Worm (Caenorhabditis elegans) whole organism, L3 larva: Measurements from ENCODE around the gene F56H9.8.

Experiments
- R02D3.7 ChIP-seq: fragments of 150-350 bp; optimal IDR thresholded peaks from 2 replicates; lab custom pipeline; 2014; ENCODE audit warnings: missing biosample characterization, missing genetic modification characterization
- aly-2 ChIP-seq: fragments of 150-350 bp; optimal IDR thresholded peaks from 2 replicates; lab custom pipeline; 2014; ENCODE audit warnings: missing biosample characterization, missing genetic modification characterization
- ama-1 ChIP-seq: fragments of 150-350 bp; optimal IDR thresholded peaks from 2 replicates; lab custom pipeline; 2018
- ceh-28 ChIP-seq: fragments of 150-350 bp; optimal IDR thresholded peaks from 2 replicates; lab custom pipeline; 2014; ENCODE audit warnings: missing biosample characterization, missing genetic modification reagents, missing genetic modification characterization
- daf-12 ChIP-seq: fragments of 150-350 bp; optimal IDR thresholded peaks from 2 replicates; lab custom pipeline; 2014; ENCODE audit warnings: missing biosample characterization, missing genetic modification reagents, missing genetic modification characterization
- egl-27 ChIP-seq: sonication (generic microtip); optimal IDR thresholded peaks from 4 replicates; lab custom pipeline; 2017; ENCODE audit warnings: missing biosample characterization, missing genetic modification reagents, missing genetic modification characterization
- egl-5 ChIP-seq: fragments of 150-350 bp; optimal IDR thresholded peaks from 2 replicates; lab custom pipeline; 2017; ENCODE audit warnings: missing biosample characterization, missing genetic modification reagents, missing genetic modification characterization, inconsistent platforms
- elt-2 ChIP-seq: sonication (generic microtip); optimal IDR thresholded peaks from 2 replicates; lab custom pipeline; 2016; ENCODE audit warnings: missing genetic modification reagents, mild to moderate bottlenecking, missing genetic modification characterization, missing compliant biosample characterization
- eor-1 ChIP-seq, 2 experiments: fragments of 150-350 bp; optimal IDR thresholded peaks; 2 replicates each; lab custom pipeline; 2014 to 2018; ENCODE audit warnings: missing biosample characterization in 2 of 2, missing genetic modification characterization in 2 of 2
- fkh-10 ChIP-seq: sonication (generic microtip); optimal IDR thresholded peaks from 2 replicates; lab custom pipeline; 2017; ENCODE audit warnings: missing biosample characterization, missing genetic modification reagents, missing genetic modification characterization
- fkh-2 ChIP-seq: fragments of 150-350 bp; optimal IDR thresholded peaks from 2 replicates; lab custom pipeline; 2014; ENCODE audit warnings: missing biosample characterization, missing genetic modification reagents, missing genetic modification characterization
- fos-1 ChIP-seq: fragments of 150-350 bp; optimal IDR thresholded peaks from 2 replicates; lab custom pipeline; 2014; ENCODE audit warnings: missing biosample characterization, missing genetic modification characterization
- hmg-11 ChIP-seq: sonication (generic microtip); optimal IDR thresholded peaks from 2 replicates; lab custom pipeline; 2016; ENCODE audit warnings: missing genetic modification characterization, missing compliant biosample characterization
- jun-1 ChIP-seq: fragments of 150-350 bp; optimal IDR thresholded peaks from 2 replicates; lab custom pipeline; 2014; ENCODE audit warnings: missing biosample characterization, missing genetic modification reagents, missing genetic modification characterization
- lin-15B ChIP-seq: fragments of 150-350 bp; optimal IDR thresholded peaks from 2 replicates; lab custom pipeline; 2014; ENCODE audit warnings: missing biosample characterization, missing genetic modification characterization
- mdl-1 ChIP-seq: fragments of 150-350 bp; optimal IDR thresholded peaks from 2 replicates; lab custom pipeline; 2014; ENCODE audit warnings: missing biosample characterization, missing genetic modification characterization
- mml-1 ChIP-seq: fragments of 150-350 bp; sonication (generic microtip); optimal IDR thresholded peaks from 3 replicates; lab custom pipeline; 2014; ENCODE audit warnings: missing biosample characterization, missing genetic modification characterization
- nhr-11 ChIP-seq: fragments of 150-350 bp; optimal IDR thresholded peaks from 2 replicates; lab custom pipeline; 2014; ENCODE audit warnings: missing biosample characterization, missing genetic modification characterization
- nhr-23 ChIP-seq: fragments of 150-350 bp; optimal IDR thresholded peaks from 2 replicates; lab custom pipeline; 2014; ENCODE audit warnings: missing biosample characterization, missing genetic modification reagents, missing genetic modification characterization
- nhr-237 ChIP-seq: fragments of 150-350 bp; optimal IDR thresholded peaks from 2 replicates; lab custom pipeline; 2014; ENCODE audit warnings: missing biosample characterization, missing genetic modification characterization
- nhr-25 ChIP-seq: sonication (generic microtip); optimal IDR thresholded peaks from 2 replicates; lab custom pipeline; 2017; ENCODE audit warnings: missing biosample characterization, missing genetic modification characterization
- nhr-43 ChIP-seq: sonication (generic microtip); optimal IDR thresholded peaks from 2 replicates; lab custom pipeline; 2016; ENCODE audit warnings: mild to moderate bottlenecking, missing genetic modification characterization, missing compliant biosample characterization; ENCODE audit not compliant: poor library complexity, severe bottlenecking
- nhr-67 ChIP-seq: fragments of 150-350 bp; optimal IDR thresholded peaks from 2 replicates; lab custom pipeline; 2014; ENCODE audit warnings: missing biosample characterization, missing genetic modification characterization
- nhr-76 ChIP-seq: fragments of 150-350 bp; sonication (generic microtip); optimal IDR thresholded peaks from 5 replicates; lab custom pipeline; 2014; ENCODE audit warnings: missing biosample characterization, missing genetic modification characterization
- nhr-77 ChIP-seq: fragments of 150-350 bp; optimal IDR thresholded peaks from 2 replicates; lab custom pipeline; 2014; ENCODE audit warnings: missing biosample characterization, missing genetic modification characterization
- pha-4 ChIP-seq: fragments of 150-350 bp; optimal IDR thresholded peaks from 2 replicates; lab custom pipeline; 2014; ENCODE audit warnings: missing biosample characterization, missing genetic modification reagents, missing genetic modification characterization
- pqm-1 ChIP-seq: fragments of 150-350 bp; optimal IDR thresholded peaks from 2 replicates; lab custom pipeline; 2017; ENCODE audit warnings: missing biosample characterization, missing genetic modification characterization, inconsistent platforms
- skn-1 ChIP-seq: fragments of 150-350 bp; optimal IDR thresholded peaks from 2 replicates; lab custom pipeline; 2014; ENCODE audit warnings: missing biosample characterization, missing genetic modification characterization
- snpc-4 ChIP-seq: fragments of 150-350 bp; optimal IDR thresholded peaks from 2 replicates; lab custom pipeline; 2014; ENCODE audit warnings: missing biosample characterization, missing genetic modification characterization
- unc-62 ChIP-seq: fragments of 150-350 bp; sonication (generic microtip); optimal IDR thresholded peaks from 4 replicates; lab custom pipeline; 2014; ENCODE audit warnings: missing biosample characterization, missing genetic modification reagents, missing genetic modification characterization
- zag-1 ChIP-seq: fragments of 150-350 bp; optimal IDR thresholded peaks from 2 replicates; lab custom pipeline; 2014; ENCODE audit warnings: missing biosample characterization, missing genetic modification characterization
- ztf-11 ChIP-seq: fragments of 150-350 bp; optimal IDR thresholded peaks from 2 replicates; lab custom pipeline; 2014; ENCODE audit warnings: missing biosample characterization, missing genetic modification characterization
- ztf-4 ChIP-seq: fragments of 150-350 bp; optimal IDR thresholded peaks from 2 replicates; lab custom pipeline; 2014; ENCODE audit warnings: missing biosample characterization, missing genetic modification characterization

F56H9.8 gene

ce11 chrV:12629743-12630142 is 14.9 kb upstream of the F56H9.8 start, which contains the start of gene F56H9.6:
F56H9.6 (minus strand) TSS chrV:12629843.
- TF ChIP-seq egl-27 (tag; lab: Kevin White, UChicago) (no peak), nhr-11 (no peak), hmg-11 (tag; lab: Kevin White, UChicago) (no peak)

DNA sequence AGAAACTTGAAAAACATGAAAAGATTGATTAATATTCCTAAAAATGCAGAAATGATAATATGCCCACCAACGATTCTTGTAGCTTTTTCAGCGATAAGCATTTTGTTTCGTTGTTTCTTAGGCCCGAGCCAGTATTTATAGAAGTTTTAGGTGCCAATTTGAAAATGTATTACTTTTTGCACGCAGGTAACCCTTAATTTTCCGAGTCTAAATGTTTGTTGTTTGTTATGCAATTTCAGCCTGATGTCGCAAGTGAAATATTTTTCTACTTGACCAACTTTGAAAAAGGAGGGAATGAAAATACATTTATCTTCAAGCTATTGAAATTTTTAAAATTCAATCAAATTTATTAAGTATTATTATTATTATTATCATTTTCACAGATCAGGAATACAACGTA is 12.6 kb upstream of the F56H9.8 start, which contains the start of gene srx-113:
TSS of gene srx-113 (minus strand) at position 101 of the 400 bp plus-strand sequence.
- TF ChIP-seq fkh-10 (GFP tag; lab: Kevin White, UChicago) (no peak), ztf-11 (no peak), ama-1 (lab: Kevin White, UChicago) (no peak), fkh-2 (tag; lab: Kevin White, UChicago) (no peak), ceh-28 (tag; lab: Kevin White, UChicago) (no peak), egl-5 (tag; lab: Kevin White, UChicago) (no peak), mdl-1 (no peak), lin-15B (no peak), ztf-4 (tag; lab: Kevin White, UChicago) (no peak), nhr-76 (no peak), jun-1 (tag; lab: Kevin White, UChicago) (no peak), mml-1 (tag; lab: Kevin White, UChicago) (no peak), pha-4 (tag; lab: Kevin White, UChicago) (no peak), eor-1 (tag; optimal IDR thresholded peaks at IDR 0.05; lab: Kevin White, UChicago) (no peak), nhr-77 (tag; lab: Kevin White, UChicago) (no peak), nhr-23 (tag; lab: Kevin White, UChicago) (no peak), daf-12 (tag; lab: Kevin White, UChicago) (no peak)

- no peak for TF ChIP-seq R02D3.7 (tag; lab: Kevin White, UChicago)
- TF ChIP-seq skn-1: no peak
- TF ChIP-seq unc-62: no peak
- TF ChIP-seq nhr-67 (tag; lab: Kevin White, UChicago): no peak
- no peak for TF ChIP-seq nhr-237 (tag; lab: Kevin White, UChicago)
- TF ChIP-seq aly-2: no peak
- TF ChIP-seq nhr-76: no peak
- no peak for TF ChIP-seq nhr-11
These were observed 11.6 kb upstream of the F56H9.8 start for ce11 chrV:12633046-12633445.

DNA sequence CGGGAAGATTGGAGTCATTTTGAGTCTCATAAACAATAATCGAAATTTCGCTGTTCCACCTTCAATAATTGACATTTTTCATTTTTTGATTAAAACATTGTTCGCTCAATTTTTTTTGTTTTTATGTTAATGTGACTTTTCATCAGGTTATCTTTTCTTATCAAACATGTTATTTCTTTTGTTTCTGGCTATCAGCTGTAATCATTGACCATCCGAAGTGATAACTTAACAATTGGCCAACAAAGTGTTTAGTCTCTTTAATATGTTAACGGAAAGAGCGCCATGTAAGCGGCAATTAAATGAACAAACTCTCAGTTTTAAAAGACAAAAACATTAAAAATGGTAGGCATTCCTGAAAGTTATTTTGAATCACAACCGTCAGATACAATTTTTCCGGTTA is 10.6 kb upstream of the F56H9.8 start:
- TF ChIP-seq fkh-2 (tag; lab: Kevin White, UChicago) (no peak), pqm-1 (tag; lab: Kevin White, UChicago) (peak; percentile 52), elt-2 (tag; lab: Kevin White, UChicago) (peak; percentile 77), zag-1 (tag; lab: Kevin White, UChicago) (no peak), snpc-4 (no peak), fos-1 (no peak)

DNA sequence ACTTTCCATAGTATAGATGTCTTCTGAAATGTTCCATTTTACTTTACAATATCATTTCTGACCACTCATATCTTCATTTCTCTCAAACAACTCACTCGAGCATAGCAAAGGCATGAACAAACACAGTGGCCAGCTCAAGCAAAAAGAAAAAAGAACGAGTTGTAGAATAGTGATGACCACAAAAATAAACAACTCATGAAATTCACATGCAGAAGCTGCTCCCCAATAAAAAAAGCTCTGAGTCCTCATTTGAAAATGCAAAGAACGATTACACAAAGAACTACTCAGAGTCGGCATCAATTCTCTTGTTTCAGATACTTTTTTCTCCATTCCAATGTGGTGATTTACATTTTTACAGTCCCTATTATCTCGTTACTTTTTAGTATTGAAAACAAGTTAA is 9.9 kb upstream of the F56H9.8 start:
- TF ChIP-seq lin-15B (no peak), egl-5 (tag; lab: Kevin White, UChicago) (peak; percentile 32), mml-1 (tag; lab: Kevin White, UChicago) (peak; percentile 76)

ce11 chrV:12635218-12635617 is 9.4 kb upstream of the F56H9.8 start:
- TF ChIP-seq pha-4 (tag; lab: Kevin White, UChicago) (peak; percentile 94), pqm-1 (tag; lab: Kevin White, UChicago) (peak; percentile 62), jun-1 (tag; lab: Kevin White, UChicago) (peak; percentile 63), R02D3.7 (tag; lab: Kevin White, UChicago) (no peak), zag-1 (tag; lab: Kevin White, UChicago) (no peak), nhr-25 (tag; lab: Kevin White, UChicago) (peak; percentile 40), elt-2 (tag; lab: Kevin White, UChicago) (peak; percentile 43), nhr-43 (tag; lab: Kevin White, UChicago) (peak; percentile 23)
